Worm (Caenorhabditis elegans) whole organism, young adult: ENCODE measurements around the gene ttr-57.

Experiments used
- B0336.3 ChIP-seq: fragments of 200-800 bp; sonication (Bioruptor generic); IDR thresholded peaks from 2 replicates; pipeline ENCODE4 v1.3.6; 2022; ENCODE audit warnings: missing genetic modification characterization, missing compliant biosample characterization
- F23B12.7 ChIP-seq: sonication (generic microtip); optimal IDR thresholded peaks from 2 replicates; lab custom pipeline; 2017; ENCODE audit warnings: missing genetic modification characterization, mild to moderate bottlenecking, missing compliant biosample characterization, antibody characterized with exemption, moderate library complexity; ENCODE audit not compliant: insufficient read depth
- F57A8.1 ChIP-seq: fragments of 200-800 bp; sonication (Bioruptor generic); optimal IDR thresholded peaks from 2 replicates; lab custom pipeline; 2018; ENCODE audit warnings: mild to moderate bottlenecking, missing genetic modification characterization, moderate library complexity, missing compliant biosample characterization
- T26A5.8 ChIP-seq: sonication (generic microtip); optimal IDR thresholded peaks from 2 replicates; lab custom pipeline; 2016; ENCODE audit warnings: missing genetic modification characterization, missing compliant biosample characterization
- ZK185.1 ChIP-seq: sonication (generic microtip); optimal IDR thresholded peaks from 2 replicates; lab custom pipeline; 2016; ENCODE audit warnings: mild to moderate bottlenecking, missing genetic modification characterization, missing compliant biosample characterization; ENCODE audit not compliant: poor library complexity, severe bottlenecking
- bed-2 ChIP-seq: fragments of 200-800 bp; sonication (Bioruptor generic); IDR thresholded peaks from 2 replicates; pipeline ENCODE4 v1.3.6; 2022; ENCODE audit warnings: missing genetic modification reagents, missing genetic modification characterization, missing compliant biosample characterization
- cebp-2 ChIP-seq: fragments of 200-800 bp; sonication (Bioruptor generic); IDR thresholded peaks from 2 replicates; pipeline ENCODE4 v1.3.6; 2022; ENCODE audit warnings: missing genetic modification characterization, missing compliant biosample characterization
- ceh-58 ChIP-seq: fragments of 200-800 bp; sonication (Bioruptor generic); IDR thresholded peaks from 2 replicates; pipeline ENCODE4 v1.3.6; 2022; ENCODE audit warnings: missing genetic modification characterization, missing compliant biosample characterization
- ceh-79 ChIP-seq: sonication (generic microtip); optimal IDR thresholded peaks from 2 replicates; lab custom pipeline; 2017; ENCODE audit warnings: mild to moderate bottlenecking, missing genetic modification characterization, missing compliant biosample characterization
- ceh-91 ChIP-seq: fragments of 200-800 bp; sonication (Bioruptor generic); IDR thresholded peaks from 2 replicates; pipeline ENCODE4 v1.3.6; 2022; ENCODE audit warnings: missing genetic modification reagents, missing genetic modification characterization, missing compliant biosample characterization
- chd-7 ChIP-seq: sonication (generic microtip); optimal IDR thresholded peaks from 2 replicates; lab custom pipeline; 2016; ENCODE audit warnings: mild to moderate bottlenecking, missing genetic modification characterization, moderate library complexity, missing compliant biosample characterization
- die-1 ChIP-seq: sonication (generic microtip); optimal IDR thresholded peaks from 2 replicates; lab custom pipeline; 2016; ENCODE audit warnings: missing genotype, mild to moderate bottlenecking, missing genetic modification characterization, missing compliant biosample characterization
- dpff-1 ChIP-seq: sonication (generic microtip); optimal IDR thresholded peaks from 2 replicates; lab custom pipeline; 2017; ENCODE audit warnings: mild to moderate bottlenecking, missing genetic modification characterization, missing compliant biosample characterization
- efl-1 ChIP-seq: fragments of 150-350 bp; optimal IDR thresholded peaks from 2 replicates; lab custom pipeline; 2014; ENCODE audit warnings: missing biosample characterization, missing genetic modification reagents, missing genetic modification characterization
- egl-18 ChIP-seq: fragments of 200-800 bp; sonication (Bioruptor generic); IDR thresholded peaks from 2 replicates; pipeline ENCODE4 v1.3.6; 2022; ENCODE audit warnings: missing genetic modification reagents, missing genetic modification characterization, missing compliant biosample characterization
- egrh-3 ChIP-seq: fragments of 200-800 bp; sonication (Bioruptor generic); IDR thresholded peaks from 2 replicates; pipeline ENCODE4 v1.3.6; 2022; ENCODE audit warnings: missing genetic modification reagents, missing genetic modification characterization, missing compliant biosample characterization
- ekl-4 ChIP-seq: fragments of 200-800 bp; sonication (Bioruptor generic); IDR thresholded peaks from 2 replicates; pipeline ENCODE4 v1.3.6; 2022; ENCODE audit warnings: missing genetic modification reagents, missing genetic modification characterization, missing compliant biosample characterization
- him-1 ChIP-seq: sonication (generic microtip); optimal IDR thresholded peaks from 2 replicates; lab custom pipeline; 2016; ENCODE audit warnings: missing genotype, missing genetic modification reagents, missing genetic modification characterization, missing compliant biosample characterization
- hlh-12 ChIP-seq: sonication (generic microtip); optimal IDR thresholded peaks from 2 replicates; lab custom pipeline; 2016; ENCODE audit warnings: missing genetic modification characterization, missing compliant biosample characterization
- hmg-20 ChIP-seq: fragments of 200-800 bp; sonication (Bioruptor generic); IDR thresholded peaks from 2 replicates; pipeline ENCODE4 v1.3.6; 2022; ENCODE audit warnings: missing genetic modification reagents, missing genetic modification characterization, missing compliant biosample characterization
- hsf-1 ChIP-seq: fragments of 200-800 bp; sonication (Bioruptor generic); IDR thresholded peaks from 2 replicates; pipeline ENCODE4 v1.3.6; 2022; ENCODE audit warnings: missing genetic modification reagents, missing genetic modification characterization, missing compliant biosample characterization
- lsy-27 ChIP-seq: sonication (generic microtip); optimal IDR thresholded peaks from 2 replicates; lab custom pipeline; 2017; ENCODE audit warnings: missing genetic modification characterization, mild to moderate bottlenecking, missing compliant biosample characterization, antibody characterized with exemption, missing genotype, borderline replicate concordance; ENCODE audit not compliant: insufficient read depth
- madf-10 ChIP-seq: sonication (generic microtip); optimal IDR thresholded peaks from 2 replicates; lab custom pipeline; 2016; ENCODE audit warnings: mild to moderate bottlenecking, missing genetic modification characterization, missing compliant biosample characterization
- madf-3 ChIP-seq: fragments of 200-800 bp; sonication (Bioruptor generic); IDR thresholded peaks from 2 replicates; pipeline ENCODE4 v1.3.6; 2022; ENCODE audit warnings: missing genetic modification reagents, missing genetic modification characterization, missing compliant biosample characterization
- mcd-1 ChIP-seq: fragments of 200-800 bp; sonication (Bioruptor generic); IDR thresholded peaks from 2 replicates; pipeline ENCODE4 v1.3.6; 2022; ENCODE audit warnings: missing genetic modification reagents, missing genetic modification characterization, missing compliant biosample characterization
- mel-28 ChIP-seq: sonication (generic microtip); optimal IDR thresholded peaks from 2 replicates; lab custom pipeline; 2016; ENCODE audit warnings: borderline replicate concordance, mild to moderate bottlenecking, missing genetic modification characterization, missing compliant biosample characterization
- mes-4 ChIP-seq: sonication (generic microtip); optimal IDR thresholded peaks from 2 replicates; lab custom pipeline; 2016; ENCODE audit warnings: missing genotype, missing genetic modification characterization, missing compliant biosample characterization
- nfya-1 ChIP-seq: sonication (generic microtip); optimal IDR thresholded peaks from 2 replicates; lab custom pipeline; 2017; ENCODE audit warnings: antibody characterized with exemption, missing compliant biosample characterization, missing genetic modification characterization, borderline replicate concordance; ENCODE audit not compliant: insufficient read depth
- nfya-2 ChIP-seq: fragments of 200-800 bp; sonication (Bioruptor generic); IDR thresholded peaks from 2 replicates; pipeline ENCODE4 v1.3.6; 2022; ENCODE audit warnings: missing genetic modification reagents, missing genetic modification characterization, missing compliant biosample characterization
- nhr-179 ChIP-seq: sonication (generic microtip); optimal IDR thresholded peaks from 2 replicates; lab custom pipeline; 2016; ENCODE audit warnings: mild to moderate bottlenecking, missing genetic modification characterization, missing compliant biosample characterization
- nhr-90 ChIP-seq: sonication (generic microtip); optimal IDR thresholded peaks from 2 replicates; lab custom pipeline; 2016; ENCODE audit warnings: missing genotype, mild to moderate bottlenecking, missing genetic modification characterization, missing compliant biosample characterization
- pbrm-1 ChIP-seq: fragments of 200-800 bp; sonication (Bioruptor generic); IDR thresholded peaks from 2 replicates; pipeline ENCODE4 v1.3.6; 2022; ENCODE audit warnings: missing genetic modification reagents, missing genetic modification characterization, missing compliant biosample characterization
- rec-8 ChIP-seq, 2 experiments: sonication (generic microtip); optimal IDR thresholded peaks; 2 replicates each; lab custom pipeline; 2016; ENCODE audit warnings: mild to moderate bottlenecking in 2 of 2, missing genetic modification characterization in 2 of 2, missing genetic modification reagents in 2 of 2, missing genotype in 2 of 2, missing biosample characterization in 1 of 2, missing compliant biosample characterization in 1 of 2, moderate library complexity in 1 of 2
- repo-1 ChIP-seq: sonication (generic microtip); optimal IDR thresholded peaks from 2 replicates; lab custom pipeline; 2017; ENCODE audit warnings: mild to moderate bottlenecking, missing genetic modification characterization, missing compliant biosample characterization
- rpc-1 ChIP-seq, 2 experiments: fragments of 150-350 bp in 1 of 2; sonication (generic microtip) in 1 of 2; optimal IDR thresholded peaks; 2 replicates each; lab custom pipeline; 2014 to 2018; ENCODE audit warnings: missing biosample characterization in 1 of 2, missing genetic modification characterization in 1 of 2, missing genetic modification reagents in 1 of 2, missing genotype in 1 of 2
- sea-2 ChIP-seq: fragments of 200-800 bp; sonication (Bioruptor generic); IDR thresholded peaks from 2 replicates; pipeline ENCODE4 v1.3.6; 2022; ENCODE audit warnings: missing genetic modification characterization, missing compliant biosample characterization
- snpc-1.3 ChIP-seq: sonication (generic microtip); optimal IDR thresholded peaks from 2 replicates; lab custom pipeline; 2017; ENCODE audit warnings: missing genetic modification characterization, mild to moderate bottlenecking, missing compliant biosample characterization, antibody characterized with exemption, moderate library complexity, missing genotype, missing genetic modification reagents; ENCODE audit not compliant: insufficient read depth
- snpc-4 ChIP-seq, 5 experiments: fragments of 150-350 bp in 1 of 5; sonication (generic microtip) in 4 of 5; optimal IDR thresholded peaks; 2 replicates each; lab custom pipeline; 2014 to 2018; ENCODE audit warnings: missing genetic modification characterization in 5 of 5, missing biosample characterization in 3 of 5, antibody characterized with exemption in 2 of 5, mild to moderate bottlenecking in 2 of 5, missing compliant biosample characterization in 2 of 5, missing genotype in 2 of 5, moderate library complexity in 2 of 5, missing genetic modification reagents in 1 of 5
- sptf-2 ChIP-seq: fragments of 200-800 bp; sonication (Bioruptor generic); optimal IDR thresholded peaks from 2 replicates; lab custom pipeline; 2018; ENCODE audit warnings: mild to moderate bottlenecking, missing genetic modification characterization, missing compliant biosample characterization
- tbp1 ChIP-seq: fragments of 200-800 bp; sonication (Bioruptor generic); optimal IDR thresholded peaks from 2 replicates; lab custom pipeline; 2018; ENCODE audit warnings: mild to moderate bottlenecking, missing genetic modification characterization, missing compliant biosample characterization
- ztf-18 ChIP-seq: sonication (generic microtip); optimal IDR thresholded peaks from 2 replicates; lab custom pipeline; 2016; ENCODE audit warnings: missing genotype, mild to moderate bottlenecking, missing genetic modification characterization, missing compliant biosample characterization
- ztf-6 ChIP-seq: fragments of 200-800 bp; sonication (Bioruptor generic); IDR thresholded peaks from 2 replicates; pipeline ENCODE4 v1.3.6; 2022; ENCODE audit warnings: missing genetic modification reagents, missing genetic modification characterization, missing compliant biosample characterization

The ttr-57 gene

DNA sequence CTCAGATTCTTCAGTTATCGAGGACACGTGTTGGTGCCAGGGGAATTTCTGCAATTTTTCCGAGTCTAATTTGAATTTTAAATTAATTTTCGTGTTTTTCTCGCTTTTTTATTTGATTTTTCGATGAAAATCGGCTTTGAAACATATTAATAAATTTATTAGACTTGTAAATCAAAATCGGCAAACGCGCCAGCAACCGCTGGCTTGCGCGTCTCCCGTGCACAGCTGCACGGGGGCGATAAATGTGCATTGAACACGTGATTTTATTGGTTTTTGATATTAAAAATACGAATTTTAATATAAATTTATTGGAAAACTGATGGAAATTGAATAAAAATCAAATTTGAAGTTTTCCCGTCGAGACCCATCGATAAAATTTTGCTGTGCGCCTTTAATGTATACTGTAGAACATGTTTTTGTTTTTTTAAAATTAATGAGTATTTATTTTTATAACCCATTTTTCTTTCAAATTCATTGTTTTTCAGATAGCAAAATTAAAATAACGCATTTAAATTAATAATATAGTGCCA lies 24.3 kb upstream of the ttr-57 start, which contains the start of gene F26F2.7 (continued):
- TF ChIP-seq lsy-27 (tag; lab: Kevin White, UChicago) (no peak), him-1 (tag; lab: Kevin White, UChicago) (peak; percentile 77), cebp-2 (GFP tag; lab: Robert Waterston, UW) (no peak), nfya-1 (tag; lab: Kevin White, UChicago) (no peak), mcd-1 (GFP tag; lab: Robert Waterston, UW) (peak; percentile 88; the same call in 1 of the 2 replicates), nhr-90 (tag; lab: Kevin White, UChicago) (no peak), sptf-2 (peak; percentile 37), hmg-20 (GFP tag; lab: Robert Waterston, UW) (peak; percentile 79), ceh-79 (peak; percentile 29), chd-7 (tag; lab: Kevin White, UChicago) (peak; percentile 34), dpff-1 (tag; lab: Kevin White, UChicago) (no peak), snpc-4 (GFP tag; optimal IDR thresholded peaks at IDR 0.05; lab: Kevin White, UChicago) (no peak), snpc-4 (tag; optimal IDR thresholded peaks at IDR 0.05; lab: Kevin White, UChicago) (peak in 3 of 4 experiments; percentile 26 to 85 (median 79)), die-1 (no peak), ekl-4 (GFP tag; lab: Robert Waterston, UW) (peak; percentile 89), mel-28 (tag; lab: Kevin White, UChicago) (no peak), nhr-179 (tag; lab: Kevin White, UChicago) (no peak), bed-2 (GFP tag; lab: Robert Waterston, UW) (no peak), pbrm-1 (GFP tag; lab: Robert Waterston, UW) (peak; percentile 93), rec-8 (tag; optimal IDR thresholded peaks at IDR 0.05; lab: Kevin White, UChicago) (no peak), tbp1 (peak; percentile 72), madf-3 (GFP tag; lab: Robert Waterston, UW) (peak; percentile 83), efl-1 (GFP tag; lab: Kevin White, UChicago) (peak; percentile 57), T26A5.8 (tag; lab: Kevin White, UChicago) (no peak), mes-4 (tag; lab: Kevin White, UChicago) (no peak), F23B12.7 (peak; percentile 44), snpc-1.3 (peak; percentile 44), hlh-12 (tag; lab: Kevin White, UChicago) (no peak), rpc-1 (optimal IDR thresholded peaks at IDR 0.05; lab: Kevin White, UChicago) (no peak), rpc-1 (tag; optimal IDR thresholded peaks at IDR 0.05; lab: Kevin White, UChicago) (no peak), ztf-6 (GFP tag; lab: Robert Waterston, UW) (no peak), egl-18 (GFP tag; lab: Robert Waterston, UW) (no peak)

DNA sequence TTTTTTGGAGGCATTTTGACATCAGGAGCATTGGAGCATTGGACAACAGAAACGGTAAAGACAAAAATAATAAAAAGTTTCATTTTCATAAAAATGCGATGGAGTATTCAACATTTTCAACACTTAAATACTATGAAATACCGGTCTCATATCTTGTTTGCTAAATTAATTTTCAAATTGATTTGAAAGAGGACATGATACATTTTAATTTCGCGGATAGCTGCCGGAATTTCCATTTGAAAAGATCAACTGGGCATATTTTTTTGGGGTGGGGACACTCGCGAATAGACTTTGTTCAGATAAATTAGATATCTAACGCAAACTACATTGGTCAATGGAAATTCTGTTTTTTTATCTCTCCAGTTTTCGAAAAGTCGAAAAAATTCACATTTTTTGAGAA lies 10.2 kb upstream of the ttr-57 start, which contains the start of gene F26F2.10:
Gene F26F2.10 (minus strand): TSS at position 101 of the 400 bp plus-strand sequence.
- no peak for TF ChIP-seq madf-10 (tag; lab: Kevin White, UChicago)
- no peak for TF ChIP-seq cebp-2 (GFP tag; lab: Robert Waterston, UW)
- TF ChIP-seq F23B12.7 = no peak
- TF ChIP-seq sea-2 = no peak
- no peak for TF ChIP-seq chd-7 (tag; lab: Kevin White, UChicago)
- TF ChIP-seq mcd-1 (GFP tag; lab: Robert Waterston, UW) = no peak
- no peak for TF ChIP-seq ZK185.1 (tag; lab: Kevin White, UChicago)
- TF ChIP-seq ceh-91 (GFP tag; lab: Robert Waterston, UW) = no peak
- TF ChIP-seq B0336.3 (GFP tag; lab: Robert Waterston, UW) = no peak
- no peak for TF ChIP-seq F57A8.1 (GFP tag; lab: Kevin White, UChicago)
- no peak for TF ChIP-seq nfya-1 (tag; lab: Kevin White, UChicago)
- no peak for TF ChIP-seq nfya-2
- no peak for TF ChIP-seq ceh-58
- TF ChIP-seq ztf-18 = no peak
- no peak for TF ChIP-seq egrh-3 (GFP tag; lab: Robert Waterston, UW)
- no peak for TF ChIP-seq T26A5.8 (tag; lab: Kevin White, UChicago)
- no peak for TF ChIP-seq hsf-1 (GFP tag; lab: Robert Waterston, UW)
- no peak for TF ChIP-seq sptf-2
- no peak for TF ChIP-seq repo-1 (tag; lab: Kevin White, UChicago)
